Worm (Caenorhabditis elegans) whole organism, L4/young adult: Measurements from ENCODE around the gene C11G6.2.

Experiments used
- W03F9.2 ChIP-seq: fragments of 150-350 bp; optimal IDR thresholded peaks from 2 replicates; lab custom pipeline; 2014; ENCODE audit warnings: missing biosample characterization, missing genetic modification characterization
- him-1 ChIP-seq: sonication (generic microtip); optimal IDR thresholded peaks from 2 replicates; lab custom pipeline; 2016; ENCODE audit warnings: missing genotype, missing genetic modification reagents, missing genetic modification characterization, missing compliant biosample characterization

- TF ChIP-seq him-1 (tag; lab: Kevin White, UChicago) (no peak), W03F9.2 (tag; lab: Kevin White, UChicago) (no peak)
Measured at ce11 chrX:16300422-16300821, 28.0 kb upstream of the C11G6.2 start.
